Worm (Caenorhabditis elegans) whole organism, midembryonic: ENCODE results near the gene srd-33.

Experiments
- flt-1 ChIP-seq: fragments of 200-800 bp; sonication (Bioruptor generic); IDR thresholded peaks from 2 replicates; pipeline ENCODE4 v1.3.6; 2022; ENCODE audit warnings: missing genetic modification characterization, missing compliant biosample characterization
- klf-2 ChIP-seq: fragments of 200-800 bp; sonication (Bioruptor generic); conservative IDR thresholded peaks from 2 replicates; pipeline ENCODE4 v1.3.6; 2022; ENCODE audit warnings: missing genetic modification reagents, missing genetic modification characterization, missing compliant biosample characterization
- ztf-23 ChIP-seq: fragments of 200-800 bp; sonication (Bioruptor generic); IDR thresholded peaks from 2 replicates; pipeline ENCODE4 v1.3.6; 2022; ENCODE audit warnings: missing genetic modification reagents, missing genetic modification characterization, missing compliant biosample characterization

DNA sequence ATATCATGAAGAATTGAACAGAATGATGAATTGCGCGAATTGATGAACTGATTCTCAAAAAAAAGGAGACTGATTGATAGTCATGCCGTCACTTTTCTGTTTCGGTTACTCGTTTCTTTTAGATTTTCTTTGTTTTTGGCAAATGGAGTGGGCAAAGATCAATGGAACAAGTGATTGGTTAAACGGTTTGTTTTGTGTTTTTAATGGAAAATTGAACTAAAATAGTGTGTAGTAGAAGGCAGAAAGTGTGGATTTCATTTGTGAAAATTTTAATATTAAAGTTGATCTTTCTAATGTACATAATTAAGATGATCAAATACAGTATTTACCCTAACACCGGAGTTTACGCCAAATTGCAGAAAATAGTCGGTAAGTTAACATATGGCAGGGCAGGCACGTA is 32.2 kb upstream of the srd-33 start, which contains the start of gene nas-9:
- TF ChIP-seq klf-2: no peak
- TF ChIP-seq ztf-23: no peak
- TF ChIP-seq flt-1 (GFP tag; lab: Robert Waterston, UW): no peak
